Worm (Caenorhabditis elegans): ENCODE results near the gene Y102A5C.36.

Gene Y102A5C.36

DNA sequence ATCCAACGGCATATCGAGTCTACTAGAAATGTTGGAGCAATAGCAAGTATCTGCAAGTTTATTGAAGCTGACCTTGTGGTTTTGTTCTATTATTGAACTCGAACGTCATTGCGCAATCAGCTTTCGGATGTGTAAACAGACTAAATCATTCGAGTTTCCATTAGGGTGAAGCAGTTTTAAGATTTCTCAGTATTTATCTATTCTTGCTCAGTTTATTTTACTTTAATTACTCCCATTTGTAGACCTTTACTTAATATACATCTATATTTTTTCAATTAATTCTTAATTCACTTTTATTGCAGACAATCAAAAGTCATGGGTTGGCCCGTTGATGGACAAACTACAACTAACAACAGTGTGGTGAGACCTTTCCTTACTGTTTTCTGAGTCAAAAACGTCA lies 46.6 kb downstream of the Y102A5C.36 start, which contains the start of gene F09C6.14:
Gene F09C6.14, plus strand, starts transcription at position 301 of the 400 bp plus-strand sequence.
- TF ChIP-seq che-1 (tag; optimal IDR thresholded peaks at IDR 0.05), result no peak
- TF ChIP-seq pax-1 (tag; optimal IDR thresholded peaks at IDR 0.05), result no peak
- no peak for TF ChIP-seq K09A11.1 (tag; optimal IDR thresholded peaks at IDR 0.05; ENCODE audit: insufficient read depth)
- no peak for TF ChIP-seq pros-1 (tag; optimal IDR thresholded peaks at IDR 0.05)
- TF ChIP-seq eyg-1 (tag; optimal IDR thresholded peaks at IDR 0.05), result no peak
- TF ChIP-seq ceh-45 (GFP tag; IDR thresholded peaks at IDR 0.05), result no peak
- no peak for TF ChIP-seq gmeb-2 (tag; optimal IDR thresholded peaks at IDR 0.05)
- TF ChIP-seq ttx-3 (tag; optimal IDR thresholded peaks at IDR 0.05), result no peak
- TF ChIP-seq lim-6 (tag; optimal IDR thresholded peaks at IDR 0.05), result no peak
- no peak for TF ChIP-seq unc-3 (GFP tag; conservative IDR thresholded peaks at IDR 0.05)
- TF ChIP-seq unc-3 (tag; optimal IDR thresholded peaks at IDR 0.05), result no peak
- TF ChIP-seq pag-3 (tag; optimal IDR thresholded peaks at IDR 0.05; ENCODE audit: borderline replicate concordance), result no peak
- no peak for TF ChIP-seq hlh-30 (tag; optimal IDR thresholded peaks at IDR 0.05; ENCODE audit: insufficient read depth)
- TF ChIP-seq C38D4.7 (GFP tag; optimal IDR thresholded peaks at IDR 0.05), result no peak

DNA sequence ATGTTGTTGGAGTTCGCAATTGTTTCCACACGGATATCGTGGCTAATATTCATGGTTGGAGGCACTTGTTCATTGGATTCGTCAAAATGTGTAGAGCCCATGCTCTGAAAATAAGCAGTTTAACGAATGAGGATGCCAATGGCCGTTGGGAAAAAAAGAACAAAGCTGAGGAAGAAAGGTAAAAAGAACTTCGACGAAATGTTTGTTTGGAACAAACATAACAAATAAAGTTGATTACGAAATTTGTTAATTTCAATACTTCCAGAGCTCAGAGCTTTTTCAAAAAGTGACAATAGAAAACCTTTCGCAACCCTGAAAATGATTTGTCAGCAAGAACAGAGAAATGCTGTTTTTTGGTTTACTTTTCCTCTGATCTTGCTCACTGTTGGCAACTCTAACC lies 47.2 kb downstream of the Y102A5C.36 start, which contains the start of gene F09C6.3:
Gene F09C6.3, minus strand, starts transcription at position 101 of the 400 bp plus-strand sequence.
- TF ChIP-seq dve-1 (tag; optimal IDR thresholded peaks at IDR 0.05), result no peak
- TF ChIP-seq ref-2 (tag; optimal IDR thresholded peaks at IDR 0.05), result no peak
- TF ChIP-seq hlh-30 (tag; optimal IDR thresholded peaks at IDR 0.05; ENCODE audit: insufficient read depth), result no peak
- no peak for TF ChIP-seq gmeb-2 (tag; optimal IDR thresholded peaks at IDR 0.05)
- no peak for TF ChIP-seq ceh-24 (tag; optimal IDR thresholded peaks at IDR 0.05)
- TF ChIP-seq sdc-2 (tag; optimal IDR thresholded peaks at IDR 0.05), result no peak
- TF ChIP-seq nhr-232 (tag; optimal IDR thresholded peaks at IDR 0.05), result no peak
- no peak for TF ChIP-seq hlh-15 (tag; optimal IDR thresholded peaks at IDR 0.05)
- TF ChIP-seq ama-1 (optimal IDR thresholded peaks at IDR 0.05), result no peak

DNA sequence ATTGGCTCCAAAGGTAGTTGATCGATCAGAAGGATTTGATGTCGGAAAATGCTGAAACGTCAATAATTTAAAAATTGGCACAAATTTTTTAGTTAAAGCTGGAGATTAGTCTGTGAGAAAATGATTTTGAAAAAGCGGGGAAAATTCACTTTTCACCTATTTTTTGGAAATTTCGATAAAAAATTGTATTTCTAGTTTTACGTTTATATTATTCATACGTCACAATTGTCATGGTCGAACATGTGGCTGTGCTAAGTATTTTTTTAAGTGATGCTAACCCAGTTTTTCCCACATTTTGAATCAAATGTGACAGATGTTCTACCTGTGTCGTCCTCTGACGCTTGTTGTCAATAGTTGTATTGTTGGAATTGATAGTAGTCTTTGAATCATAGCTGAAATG lies 47.7 kb downstream of the Y102A5C.36 start:
- TF ChIP-seq nhr-11 (tag; optimal IDR thresholded peaks at IDR 0.05) (no peak), unc-3 (GFP tag; conservative IDR thresholded peaks at IDR 0.05) (no peak), unc-3 (tag; optimal IDR thresholded peaks at IDR 0.05) (no peak), ceh-48 (tag; optimal IDR thresholded peaks at IDR 0.05) (no peak), ceh-34 (tag; optimal IDR thresholded peaks at IDR 0.05) (no peak), elt-4 (tag; optimal IDR thresholded peaks at IDR 0.05) (no peak), ceh-31 (tag; optimal IDR thresholded peaks at IDR 0.05) (no peak), pha-2 (tag; optimal IDR thresholded peaks at IDR 0.05) (no peak), unc-55 (GFP tag; optimal IDR thresholded peaks at IDR 0.05) (no peak), dve-1 (tag; optimal IDR thresholded peaks at IDR 0.05) (no peak), ceh-6 (GFP tag; optimal IDR thresholded peaks at IDR 0.05) (no peak), zip-5 (tag; optimal IDR thresholded peaks at IDR 0.05) (no peak), ceh-18 (tag; optimal IDR thresholded peaks at IDR 0.05) (no peak), pax-1 (tag; optimal IDR thresholded peaks at IDR 0.05) (no peak), odd-2 (tag; optimal IDR thresholded peaks at IDR 0.05) (no peak), ceh-19 (GFP tag; optimal IDR thresholded peaks at IDR 0.05) (no peak), ceh-24 (tag; optimal IDR thresholded peaks at IDR 0.05) (no peak), lim-6 (tag; optimal IDR thresholded peaks at IDR 0.05) (no peak), nfya-1 (tag; optimal IDR thresholded peaks at IDR 0.05) (no peak), fkh-6 (tag; optimal IDR thresholded peaks at IDR 0.05) (no peak), dmd-4 (tag; optimal IDR thresholded peaks at IDR 0.05; ENCODE audit: borderline replicate concordance) (no peak)

Measured in whole organism, late embryonic.